Fruit fly (Drosophila melanogaster) whole organism, embryonic: ENCODE data around the gene CG14331.

Experiments used
- Atf6 ChIP-seq: fragments of 200-800 bp; sonication (Bioruptor generic); IDR thresholded peaks from 2 replicates; pipeline ENCODE4 v1.3.6; 2022; ENCODE audit warnings: missing biosample characterization, missing genetic modification characterization
- Awh ChIP-seq: fragments of 200-800 bp; sonication (Bioruptor generic); IDR thresholded peaks from 2 replicates; pipeline ENCODE4, ENCODE4 v1.3.6; 2022; ENCODE audit warnings: missing biosample characterization, missing genetic modification characterization
- BEAF-32 ChIP-seq: fragments of 200-800 bp; sonication (Bioruptor generic); optimal IDR thresholded peaks from 3 replicates; lab custom pipeline; 2017; ENCODE audit warnings: missing biosample characterization, missing genetic modification characterization, mild to moderate bottlenecking, moderate library complexity, missing genetic modification reagents
- CG10209 ChIP-seq: fragments of 200-800 bp; sonication (Bioruptor generic); optimal IDR thresholded peaks from 3 replicates; lab custom pipeline; 2017; ENCODE audit warnings: missing biosample characterization, mild to moderate bottlenecking, missing genetic modification characterization, missing genetic modification reagents
- CG10431 ChIP-seq: fragments of 200-800 bp; sonication (Bioruptor generic); optimal IDR thresholded peaks from 3 replicates; lab custom pipeline; 2018; ENCODE audit warnings: missing biosample characterization, mild to moderate bottlenecking, missing genetic modification characterization
- CG13624 ChIP-seq: fragments of 200-800 bp; sonication (Bioruptor generic); optimal IDR thresholded peaks from 2 replicates; lab custom pipeline; 2016; ENCODE audit warnings: missing biosample characterization, missing genetic modification characterization
- CG14667 ChIP-seq: fragments of 200-800 bp; sonication (Bioruptor generic); IDR thresholded peaks from 2 replicates; pipeline ENCODE4 v1.3.6; 2022; ENCODE audit warnings: missing biosample characterization, missing genetic modification characterization
- CG15073 ChIP-seq: fragments of 200-800 bp; sonication (Bioruptor generic); optimal IDR thresholded peaks from 2 replicates; lab custom pipeline; 2016; ENCODE audit warnings: missing biosample characterization, missing genetic modification characterization
- CG18599 ChIP-seq: fragments of 200-800 bp; sonication (Bioruptor generic); optimal IDR thresholded peaks from 3 replicates; lab custom pipeline; 2017; ENCODE audit warnings: missing biosample characterization, missing genetic modification characterization, mild to moderate bottlenecking, moderate library complexity, missing genetic modification reagents
- CG2875 ChIP-seq: fragments of 200-800 bp; sonication (Bioruptor generic); optimal IDR thresholded peaks from 2 replicates; lab custom pipeline; 2017; ENCODE audit warnings: missing biosample characterization, mild to moderate bottlenecking, missing genetic modification characterization, missing genetic modification reagents
- CG3065 ChIP-seq: fragments of 200-800 bp; sonication (Bioruptor generic); optimal IDR thresholded peaks from 2 replicates; lab custom pipeline; 2016; ENCODE audit warnings: missing biosample characterization, missing genetic modification characterization
- CG43689 ChIP-seq: fragments of 200-800 bp; sonication (Bioruptor generic); IDR thresholded peaks from 2 replicates; pipeline ENCODE4 v1.3.6; 2022; ENCODE audit warnings: missing biosample characterization, missing genetic modification characterization
- CG4404 ChIP-seq: fragments of 200-800 bp; sonication (Bioruptor generic); IDR thresholded peaks from 2 replicates; pipeline ENCODE4 v1.3.6; 2022; ENCODE audit warnings: missing biosample characterization, missing genetic modification characterization
- CG4820 ChIP-seq: fragments of 200-800 bp; sonication (Bioruptor generic); optimal IDR thresholded peaks from 3 replicates; lab custom pipeline; 2016; ENCODE audit warnings: missing biosample characterization, missing genetic modification characterization
- CG5180 ChIP-seq: fragments of 200-800 bp; sonication (Bioruptor generic); optimal IDR thresholded peaks from 3 replicates; lab custom pipeline; 2017; ENCODE audit warnings: missing biosample characterization, missing genetic modification characterization, mild to moderate bottlenecking, moderate library complexity, missing genetic modification reagents
- CG6272 ChIP-seq: fragments of 200-800 bp; sonication (Bioruptor generic); IDR thresholded peaks from 2 replicates; pipeline ENCODE4 v1.3.6; 2022; ENCODE audit warnings: missing biosample characterization, missing genetic modification characterization
- CG6765 ChIP-seq: fragments of 200-800 bp; sonication (Bioruptor generic); optimal IDR thresholded peaks from 3 replicates; lab custom pipeline; 2017; ENCODE audit warnings: missing biosample characterization, mild to moderate bottlenecking, missing genetic modification characterization
- CG8290 ChIP-seq, 3 experiments: fragments of 200-800 bp; sonication (Bioruptor generic); optimal IDR thresholded peaks; 2 replicates each; lab custom pipeline; 2016 to 2019; ENCODE audit warnings: missing biosample characterization in 3 of 3, missing genetic modification characterization in 3 of 3, mild to moderate bottlenecking in 2 of 3, moderate library complexity in 1 of 3
- CG8944 ChIP-seq: fragments of 200-800 bp; sonication (Bioruptor generic); optimal IDR thresholded peaks from 3 replicates; lab custom pipeline; 2016; ENCODE audit warnings: missing biosample characterization, missing genetic modification characterization
- CG9727 ChIP-seq: fragments of 200-800 bp; sonication (Bioruptor generic); optimal IDR thresholded peaks from 3 replicates; lab custom pipeline; 2017; ENCODE audit warnings: missing biosample characterization, mild to moderate bottlenecking, missing genetic modification characterization
- CG9817 ChIP-seq: fragments of 200-800 bp; sonication (Bioruptor generic); optimal IDR thresholded peaks from 2 replicates; lab custom pipeline; 2018; ENCODE audit warnings: missing biosample characterization, mild to moderate bottlenecking, missing genetic modification characterization, moderate library complexity
- CG9876 ChIP-seq: fragments of 200-800 bp; sonication (Bioruptor generic); optimal IDR thresholded peaks from 2 replicates; lab custom pipeline; 2016; ENCODE audit warnings: missing biosample characterization, missing genetic modification characterization
- Camta ChIP-seq: fragments of 200-800 bp; sonication (Bioruptor generic); optimal IDR thresholded peaks from 2 replicates; lab custom pipeline; 2016; ENCODE audit warnings: missing biosample characterization, missing genetic modification characterization
- Dad ChIP-seq: fragments of 200-800 bp; sonication (Bioruptor generic); optimal IDR thresholded peaks from 3 replicates; lab custom pipeline; 2016; ENCODE audit warnings: missing biosample characterization, missing genetic modification characterization
- Deaf1 ChIP-seq: fragments of 200-800 bp; optimal IDR thresholded peaks from 3 replicates; lab custom pipeline; 2019; ENCODE audit warnings: missing biosample characterization, mild to moderate bottlenecking, missing genetic modification characterization, moderate library complexity
- Elba2 ChIP-seq: fragments of 200-800 bp; sonication (Bioruptor generic); optimal IDR thresholded peaks from 3 replicates; lab custom pipeline; 2016; ENCODE audit warnings: missing biosample characterization, missing genetic modification characterization
- Ets97D ChIP-seq: fragments of 200-800 bp; sonication (Bioruptor generic); optimal IDR thresholded peaks from 3 replicates; lab custom pipeline; 2016; ENCODE audit warnings: missing biosample characterization, missing genetic modification characterization
- HmgZ ChIP-seq: fragments of 200-800 bp; sonication (Bioruptor generic); optimal IDR thresholded peaks from 2 replicates; lab custom pipeline; 2018; ENCODE audit warnings: missing biosample characterization, mild to moderate bottlenecking, missing genetic modification characterization
- NC2β ChIP-seq: fragments of 200-800 bp; sonication (Bioruptor generic); optimal IDR thresholded peaks from 2 replicates; lab custom pipeline; 2016; ENCODE audit warnings: missing biosample characterization, missing genetic modification characterization
- PHDP ChIP-seq: fragments of 200-800 bp; sonication (Bioruptor generic); optimal IDR thresholded peaks from 3 replicates; lab custom pipeline; 2018; ENCODE audit warnings: missing biosample characterization, mild to moderate bottlenecking, missing genetic modification characterization, moderate library complexity
- Rfx ChIP-seq: fragments of 200-800 bp; sonication (Bioruptor generic); IDR thresholded peaks from 2 replicates; pipeline ENCODE4 v1.3.6; 2022; ENCODE audit warnings: missing biosample characterization, missing genetic modification characterization
- Rx ChIP-seq: fragments of 200-800 bp; sonication (Bioruptor generic); IDR thresholded peaks from 2 replicates; pipeline ENCODE4 v1.3.6; 2022; ENCODE audit warnings: missing biosample characterization, missing genetic modification characterization
- bcd ChIP-seq: fragments of 200-800 bp; sonication (Bioruptor generic); optimal IDR thresholded peaks from 2 replicates; lab custom pipeline; 2017; ENCODE audit warnings: missing biosample characterization, mild to moderate bottlenecking, missing genetic modification characterization
- chif ChIP-seq, 2 experiments: fragments of 200-800 bp; sonication (Bioruptor generic); optimal IDR thresholded peaks; 3 replicates each; lab custom pipeline; 2016; ENCODE audit warnings: missing biosample characterization in 2 of 2, missing genetic modification characterization in 2 of 2
- dan ChIP-seq: fragments of 200-800 bp; sonication (Bioruptor generic); IDR thresholded peaks from 2 replicates; pipeline ENCODE4 v1.3.6; 2022; ENCODE audit warnings: missing biosample characterization, missing genetic modification characterization
- dmrt99B ChIP-seq: fragments of 200-800 bp; sonication (Bioruptor generic); optimal IDR thresholded peaks from 2 replicates; lab custom pipeline; 2018; ENCODE audit warnings: missing biosample characterization, mild to moderate bottlenecking, missing genetic modification characterization, moderate library complexity
- fd3F ChIP-seq: fragments of 200-800 bp; sonication (Bioruptor generic); optimal IDR thresholded peaks from 2 replicates; lab custom pipeline; 2018; ENCODE audit warnings: missing biosample characterization, mild to moderate bottlenecking, missing genetic modification characterization, moderate library complexity
- fu2 ChIP-seq: fragments of 200-800 bp; sonication (Bioruptor generic); optimal IDR thresholded peaks from 2 replicates; lab custom pipeline; 2016; ENCODE audit warnings: missing biosample characterization, missing genetic modification characterization
- grn ChIP-seq: fragments of 200-800 bp; sonication (Bioruptor generic); optimal IDR thresholded peaks from 3 replicates; lab custom pipeline; 2017; ENCODE audit warnings: missing biosample characterization, missing genetic modification characterization
- gt ChIP-seq: fragments of 200-800 bp; sonication (Bioruptor generic); IDR thresholded peaks from 2 replicates; pipeline ENCODE4 v1.3.6; 2022; ENCODE audit warnings: missing biosample characterization, missing genetic modification characterization
- ham ChIP-seq: fragments of 200-800 bp; sonication (Bioruptor generic); IDR thresholded peaks from 2 replicates; pipeline ENCODE4 v1.3.6; 2022; ENCODE audit warnings: missing biosample characterization, missing genetic modification characterization
- lilli ChIP-seq: fragments of 200-800 bp; sonication (Bioruptor generic); optimal IDR thresholded peaks from 3 replicates; lab custom pipeline; 2016; ENCODE audit warnings: missing biosample characterization, missing genetic modification characterization
- nom ChIP-seq: fragments of 200-800 bp; sonication (Bioruptor generic); optimal IDR thresholded peaks from 2 replicates; lab custom pipeline; 2017; ENCODE audit warnings: missing biosample characterization, missing genetic modification characterization, mild to moderate bottlenecking, moderate library complexity, missing genetic modification reagents
- p53 ChIP-seq: fragments of 200-800 bp; sonication (Bioruptor generic); optimal IDR thresholded peaks from 2 replicates; lab custom pipeline; 2016; ENCODE audit warnings: missing biosample characterization, missing genetic modification characterization
- pum ChIP-seq: fragments of 200-800 bp; sonication (Bioruptor generic); optimal IDR thresholded peaks from 2 replicates; lab custom pipeline; 2016; ENCODE audit warnings: missing biosample characterization, missing genetic modification characterization
- ranshi ChIP-seq: fragments of 200-800 bp; sonication (Bioruptor generic); IDR thresholded peaks from 2 replicates; pipeline ENCODE4 v1.3.6; 2022; ENCODE audit warnings: missing biosample characterization, missing genetic modification characterization
- seq ChIP-seq: fragments of 200-800 bp; sonication (Bioruptor generic); IDR thresholded peaks from 2 replicates; pipeline ENCODE4 v1.3.6; 2022; ENCODE audit warnings: missing biosample characterization, missing genetic modification characterization
- tin ChIP-seq: fragments of 200-800 bp; sonication (Bioruptor generic); optimal IDR thresholded peaks from 3 replicates; lab custom pipeline; 2016; ENCODE audit warnings: missing biosample characterization, missing genetic modification characterization
- tll ChIP-seq, 2 experiments: fragments of 200-800 bp in 1 of 2; fragments of >200 bp in 1 of 2; sonication (Bioruptor generic) in 1 of 2; optimal IDR thresholded peaks; 2 replicates each; lab custom pipeline; 2017 to 2019; ENCODE audit warnings: missing biosample characterization in 2 of 2, missing genetic modification characterization in 2 of 2, mild to moderate bottlenecking in 1 of 2, moderate library complexity in 1 of 2
- ttk ChIP-seq: fragments of 200-800 bp; sonication (Bioruptor generic); IDR thresholded peaks from 2 replicates; pipeline ENCODE4 v2.1.2; 2022; ENCODE audit warnings: missing biosample characterization, missing genetic modification characterization
- zfh1 ChIP-seq: fragments of 200-800 bp; sonication (Bioruptor generic); IDR thresholded peaks from 3 replicates; pipeline ENCODE4 v1.3.6; 2022; ENCODE audit warnings: missing biosample characterization, missing genetic modification characterization

Gene CG14331

DNA sequence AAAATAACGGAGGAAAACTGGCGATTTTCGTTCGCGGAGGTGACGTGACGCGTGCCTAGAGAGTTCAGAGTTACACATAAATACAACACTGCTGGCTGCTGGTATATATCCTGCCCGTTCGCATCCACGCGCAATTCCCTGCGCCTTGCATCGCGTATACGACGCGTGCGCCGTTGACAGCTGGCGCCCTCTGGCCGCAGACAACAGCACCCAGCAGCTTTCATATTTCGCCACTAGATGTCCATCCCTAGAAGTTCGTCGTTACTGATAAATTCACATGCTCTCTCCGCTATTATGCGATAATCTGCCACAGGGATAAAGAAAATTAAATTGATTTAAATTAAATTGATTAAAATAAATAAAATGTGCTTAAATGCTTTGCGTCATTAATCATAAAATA lies 38.1 kb downstream of the CG14331 start, which contains the start of gene Sur-8 (continued):
- TF ChIP-seq gt (GFP tag; lab: Robert Waterston, UW) (no peak), CG6272 (GFP tag; lab: Robert Waterston, UW) (peak; percentile 51; the same call in 1 of the 2 replicates), grn (GFP tag; lab: Kevin White, UChicago) (peak; percentile 8), CG2875 (peak; percentile 53), ttk (GFP tag; lab: Robert Waterston, UW) (peak; percentile 64), BEAF-32 (GFP tag; lab: Kevin White, UChicago) (peak; percentile 4), Camta (GFP tag; lab: Kevin White, UChicago) (peak; percentile 45), CG14667 (GFP tag; lab: Robert Waterston, UW) (peak; percentile 41; the same call in 1 of the 2 replicates), bcd (GFP tag; lab: Kevin White, UChicago) (peak; percentile 60), fu2 (GFP tag; lab: Kevin White, UChicago) (peak; percentile 27), Awh (no peak), HmgZ (tag; lab: Kevin White, UChicago) (peak; percentile 62), tll (GFP tag; optimal IDR thresholded peaks at IDR 0.05; lab: Kevin White, UChicago) (no peak), CG9727 (peak; percentile 33), zfh1 (GFP tag; lab: Robert Waterston, UW) (peak; percentile 86), CG43689 (GFP tag; lab: Robert Waterston, UW) (peak; percentile 48), seq (GFP tag; lab: Robert Waterston, UW) (no peak), Elba2 (GFP tag; lab: Kevin White, UChicago) (no peak), CG6765 (GFP tag; lab: Kevin White, UChicago) (peak; percentile 63), CG10209 (GFP tag; lab: Kevin White, UChicago) (peak; percentile 54), CG9817 (tag; lab: Kevin White, UChicago) (peak; percentile 58), CG18599 (GFP tag; lab: Kevin White, UChicago) (peak; percentile 47), CG4820 (GFP tag; lab: Kevin White, UChicago) (peak; percentile 52), dan (no peak), nom (GFP tag; lab: Kevin White, UChicago) (no peak), tin (GFP tag; lab: Kevin White, UChicago) (peak; percentile 78), Rfx (GFP tag; lab: Robert Waterston, UW) (peak; percentile 92), ranshi (GFP tag; lab: Robert Waterston, UW) (0 out of 2 replicates have a peak, but pooled peaks have one; percentile 22), CG3065 (GFP tag; lab: Kevin White, UChicago) (no peak), Dad (GFP tag; lab: Kevin White, UChicago) (peak; percentile 10), dmrt99B (tag; lab: Kevin White, UChicago) (peak; percentile 55), CG8290 (GFP tag; optimal IDR thresholded peaks at IDR 0.05; lab: Kevin White, UChicago) (peak; percentile 30), CG8290 (tag; optimal IDR thresholded peaks at IDR 0.05; lab: Kevin White, UChicago) (peak in 1 of 2 experiments; percentile 90), CG10431 (GFP tag; lab: Kevin White, UChicago) (peak; percentile 39), CG4404 (no peak), CG5180 (GFP tag; lab: Kevin White, UChicago) (no peak), Ets97D (GFP tag; lab: Kevin White, UChicago) (peak; percentile 45), Atf6 (GFP tag; lab: Robert Waterston, UW) (peak; percentile 60), Rx (peak; percentile 70), ham (GFP tag; lab: Robert Waterston, UW) (no peak; the same call in 1 of the 2 replicates), fd3F (GFP tag; lab: Kevin White, UChicago) (peak; percentile 29), Deaf1 (no peak), CG15073 (no peak), PHDP (peak; percentile 55), CG13624 (GFP tag; lab: Kevin White, UChicago) (peak; percentile 53), p53 (GFP tag; lab: Kevin White, UChicago) (peak; percentile 9), lilli (GFP tag; lab: Kevin White, UChicago) (peak; percentile 65), CG9876 (GFP tag; lab: Kevin White, UChicago) (peak; percentile 60), NC2β (peak; percentile 52), chif (GFP tag; optimal IDR thresholded peaks at IDR 0.05; lab: Kevin White, UChicago) (peak; percentile 17 to 74), pum (GFP tag; lab: Kevin White, UChicago) (peak; percentile 59), CG8944 (GFP tag; lab: Kevin White, UChicago) (peak; percentile 69)
